Worm (Caenorhabditis elegans): Measurements from ENCODE around the gene F19H6.5.

Gene F19H6.5

ce11 chrX:12331795-12332194 is 32.9 kb downstream of the F19H6.5 start, which contains the start of gene srd-46:
TSS of gene srd-46 (plus strand) at chrX:12332095.
- TF ChIP-seq med-1 (GFP tag; optimal IDR thresholded peaks at IDR 0.05; ENCODE audit: insufficient read depth): no peak
- TF ChIP-seq ztf-29 (GFP tag; IDR thresholded peaks at IDR 0.05): no peak
- TF ChIP-seq tab-1 (GFP tag; IDR thresholded peaks at IDR 0.05): no peak
- no peak for TF ChIP-seq cog-1 (tag; optimal IDR thresholded peaks at IDR 0.05)
- TF ChIP-seq klf-2 (GFP tag; conservative IDR thresholded peaks at IDR 0.05): no peak
- no peak for TF ChIP-seq ref-1 (GFP tag; conservative IDR thresholded peaks at IDR 0.05)
- TF ChIP-seq flt-1 (GFP tag; IDR thresholded peaks at IDR 0.05): no peak
- no peak for TF ChIP-seq T22C8.4 (GFP tag; IDR thresholded peaks at IDR 0.05)
- TF ChIP-seq ztf-23 (GFP tag; IDR thresholded peaks at IDR 0.05): no peak

- TF ChIP-seq cog-1 (tag; optimal IDR thresholded peaks at IDR 0.05): no peak
- TF ChIP-seq med-1 (GFP tag; optimal IDR thresholded peaks at IDR 0.05; ENCODE audit: insufficient read depth): no peak
- no peak for TF ChIP-seq ref-1 (GFP tag; conservative IDR thresholded peaks at IDR 0.05)
- TF ChIP-seq T22C8.4 (GFP tag; IDR thresholded peaks at IDR 0.05): no peak
- TF ChIP-seq klf-2 (GFP tag; conservative IDR thresholded peaks at IDR 0.05): no peak
- no peak for TF ChIP-seq flt-1 (GFP tag; IDR thresholded peaks at IDR 0.05)
- TF ChIP-seq ztf-29 (GFP tag; IDR thresholded peaks at IDR 0.05): no peak
- no peak for TF ChIP-seq ztf-23 (GFP tag; IDR thresholded peaks at IDR 0.05)
- no peak for TF ChIP-seq tab-1 (GFP tag; IDR thresholded peaks at IDR 0.05)
Observed at ce11 chrX:12328676-12329075, 36.0 kb downstream of the F19H6.5 start, which contains the start of gene srd-45. TSS of gene srd-45 (plus strand) at chrX:12328976.

ce11 chrX:12326424-12326823 is 38.3 kb downstream of the F19H6.5 start, which contains the start of gene srd-41:
TSS of gene srd-41 (plus strand) at chrX:12326724.
- TF ChIP-seq cog-1 (tag; optimal IDR thresholded peaks at IDR 0.05): no peak

- no peak for TF ChIP-seq cog-1 (tag; optimal IDR thresholded peaks at IDR 0.05)
- no peak for TF ChIP-seq ztf-23 (GFP tag; IDR thresholded peaks at IDR 0.05)
- no peak for TF ChIP-seq med-1 (GFP tag; optimal IDR thresholded peaks at IDR 0.05; ENCODE audit: insufficient read depth)
- TF ChIP-seq klf-2 (GFP tag; conservative IDR thresholded peaks at IDR 0.05): no peak
- TF ChIP-seq T22C8.4 (GFP tag; IDR thresholded peaks at IDR 0.05): no peak
- TF ChIP-seq tab-1 (GFP tag; IDR thresholded peaks at IDR 0.05): no peak
- TF ChIP-seq ref-1 (GFP tag; conservative IDR thresholded peaks at IDR 0.05): no peak
- no peak for TF ChIP-seq flt-1 (GFP tag; IDR thresholded peaks at IDR 0.05)
- no peak for TF ChIP-seq ztf-29 (GFP tag; IDR thresholded peaks at IDR 0.05)
Observed at ce11 chrX:12323439-12323838, 41.3 kb downstream of the F19H6.5 start, which contains the start of gene srd-40. TSS of gene srd-40 (plus strand) at chrX:12323739.

- TF ChIP-seq tab-1 (GFP tag; IDR thresholded peaks at IDR 0.05): no peak
- no peak for TF ChIP-seq T22C8.4 (GFP tag; IDR thresholded peaks at IDR 0.05)
- TF ChIP-seq ztf-23 (GFP tag; IDR thresholded peaks at IDR 0.05): no peak
- no peak for TF ChIP-seq ztf-29 (GFP tag; IDR thresholded peaks at IDR 0.05)
- TF ChIP-seq klf-2 (GFP tag; conservative IDR thresholded peaks at IDR 0.05): no peak
- no peak for TF ChIP-seq med-1 (GFP tag; optimal IDR thresholded peaks at IDR 0.05; ENCODE audit: insufficient read depth)
- TF ChIP-seq cog-1 (tag; optimal IDR thresholded peaks at IDR 0.05): no peak
- TF ChIP-seq ref-1 (GFP tag; conservative IDR thresholded peaks at IDR 0.05): no peak
- TF ChIP-seq flt-1 (GFP tag; IDR thresholded peaks at IDR 0.05): no peak
Observed at ce11 chrX:12321357-12321756, 43.3 kb downstream of the F19H6.5 start, which contains the start of gene F17A2.13. TSS of gene F17A2.13 (plus strand) at chrX:12321657.

- TF ChIP-seq tab-1 (GFP tag; IDR thresholded peaks at IDR 0.05): no peak
- no peak for TF ChIP-seq flt-1 (GFP tag; IDR thresholded peaks at IDR 0.05)
- TF ChIP-seq ztf-29 (GFP tag; IDR thresholded peaks at IDR 0.05): no peak
- TF ChIP-seq ref-1 (GFP tag; conservative IDR thresholded peaks at IDR 0.05): no peak
- no peak for TF ChIP-seq T22C8.4 (GFP tag; IDR thresholded peaks at IDR 0.05)
- TF ChIP-seq med-1 (GFP tag; optimal IDR thresholded peaks at IDR 0.05; ENCODE audit: insufficient read depth): no peak
- TF ChIP-seq ztf-23 (GFP tag; IDR thresholded peaks at IDR 0.05): no peak
Observed at ce11 chrX:12320737-12321136, 44.0 kb downstream of the F19H6.5 start, which contains the start of gene ceh-40. TSS of gene ceh-40 (minus strand) at chrX:12320777.

ce11 chrX:12317560-12317959 is 47.1 kb downstream of the F19H6.5 start:
- TF ChIP-seq cog-1 (tag; optimal IDR thresholded peaks at IDR 0.05): no peak
- no peak for TF ChIP-seq flt-1 (GFP tag; IDR thresholded peaks at IDR 0.05)

- TF ChIP-seq ztf-23 (GFP tag; IDR thresholded peaks at IDR 0.05): no peak
- TF ChIP-seq T22C8.4 (GFP tag; IDR thresholded peaks at IDR 0.05): no peak
- no peak for TF ChIP-seq tab-1 (GFP tag; IDR thresholded peaks at IDR 0.05)
- TF ChIP-seq ztf-29 (GFP tag; IDR thresholded peaks at IDR 0.05): no peak
- TF ChIP-seq klf-2 (GFP tag; conservative IDR thresholded peaks at IDR 0.05): no peak
- TF ChIP-seq med-1 (GFP tag; optimal IDR thresholded peaks at IDR 0.05; ENCODE audit: insufficient read depth): no peak
- TF ChIP-seq flt-1 (GFP tag; IDR thresholded peaks at IDR 0.05): no peak
- no peak for TF ChIP-seq cog-1 (tag; optimal IDR thresholded peaks at IDR 0.05)
- TF ChIP-seq ref-1 (GFP tag; conservative IDR thresholded peaks at IDR 0.05): no peak
Observed at ce11 chrX:12315268-12315667, 49.4 kb downstream of the F19H6.5 start, which contains the start of gene xtr-2. TSS of gene xtr-2 (plus strand) at chrX:12315568.

ce11 chrX:12314395-12314794 is 50.3 kb downstream of the F19H6.5 start:
- TF ChIP-seq tab-1 (GFP tag; IDR thresholded peaks at IDR 0.05) (no peak), T22C8.4 (GFP tag; IDR thresholded peaks at IDR 0.05) (no peak), med-1 (GFP tag; optimal IDR thresholded peaks at IDR 0.05; ENCODE audit: insufficient read depth) (no peak), klf-2 (GFP tag; conservative IDR thresholded peaks at IDR 0.05) (no peak), cog-1 (tag; optimal IDR thresholded peaks at IDR 0.05) (no peak), ref-1 (GFP tag; conservative IDR thresholded peaks at IDR 0.05) (no peak), flt-1 (GFP tag; IDR thresholded peaks at IDR 0.05) (no peak), ztf-29 (GFP tag; IDR thresholded peaks at IDR 0.05) (no peak), ztf-23 (GFP tag; IDR thresholded peaks at IDR 0.05) (no peak)

- no peak for TF ChIP-seq ztf-29 (GFP tag; IDR thresholded peaks at IDR 0.05)
- TF ChIP-seq klf-2 (GFP tag; conservative IDR thresholded peaks at IDR 0.05): no peak
- TF ChIP-seq tab-1 (GFP tag; IDR thresholded peaks at IDR 0.05): no peak
- no peak for TF ChIP-seq ztf-23 (GFP tag; IDR thresholded peaks at IDR 0.05)
- TF ChIP-seq ref-1 (GFP tag; conservative IDR thresholded peaks at IDR 0.05): no peak
- no peak for TF ChIP-seq T22C8.4 (GFP tag; IDR thresholded peaks at IDR 0.05)
- TF ChIP-seq cog-1 (tag; optimal IDR thresholded peaks at IDR 0.05): no peak
- TF ChIP-seq med-1 (GFP tag; optimal IDR thresholded peaks at IDR 0.05; ENCODE audit: insufficient read depth): no peak
- no peak for TF ChIP-seq flt-1 (GFP tag; IDR thresholded peaks at IDR 0.05)
Observed at ce11 chrX:12313779-12314178, 50.9 kb downstream of the F19H6.5 start.

All from whole organism, midembryonic.